Fruit fly (Drosophila melanogaster) whole organism, embryonic: ENCODE data around the gene Fer3.

ENCODE experiments used
- Bgb ChIP-seq: fragments of 200-800 bp; sonication (Bioruptor generic); IDR thresholded peaks from 2 replicates; pipeline ENCODE4 v1.3.6; 2022; ENCODE audit warnings: missing biosample characterization, missing genetic modification characterization; ENCODE audit not compliant: partially characterized antibody
- Lpt ChIP-seq: fragments of >200 bp; optimal IDR thresholded peaks from 2 replicates; lab custom pipeline; 2018; ENCODE audit warnings: missing biosample characterization, missing genetic modification characterization
- Sox100B ChIP-seq: fragments of 200-800 bp; sonication (Bioruptor generic); optimal IDR thresholded peaks from 3 replicates; lab custom pipeline; 2018; ENCODE audit warnings: missing biosample characterization, mild to moderate bottlenecking, missing genetic modification characterization
- cas ChIP-seq: fragments of 200-800 bp; sonication (Bioruptor generic); IDR thresholded peaks from 2 replicates; pipeline ENCODE4 v1.3.6; 2022; ENCODE audit warnings: missing biosample characterization, missing genetic modification characterization
- lilli ChIP-seq: fragments of 200-800 bp; sonication (Bioruptor generic); optimal IDR thresholded peaks from 3 replicates; lab custom pipeline; 2016; ENCODE audit warnings: missing biosample characterization, missing genetic modification characterization
- ttk ChIP-seq: fragments of 200-800 bp; sonication (Bioruptor generic); IDR thresholded peaks from 2 replicates; pipeline ENCODE4 v2.1.2; 2022; ENCODE audit warnings: missing biosample characterization, missing genetic modification characterization

DNA sequence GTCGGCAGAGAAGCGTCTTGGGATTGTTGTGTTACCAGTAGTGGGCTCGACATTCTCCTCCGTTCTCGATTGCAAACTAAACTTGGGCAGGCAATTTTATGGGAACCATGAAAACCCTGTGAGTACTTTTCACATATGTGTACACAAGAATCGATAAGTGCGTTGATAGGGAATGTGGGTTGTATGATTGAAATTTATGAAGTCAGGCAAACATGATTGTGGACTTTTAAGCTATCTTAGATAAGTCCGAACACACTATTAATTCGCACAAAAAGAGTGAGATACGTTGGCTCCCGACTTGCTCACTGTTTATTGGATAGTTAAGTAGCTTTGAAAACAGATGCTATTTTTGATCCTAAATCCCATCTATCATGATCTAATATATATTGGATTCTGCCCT is 2.4 kb downstream of the Fer3 start, which contains the start of gene CG18765:
- TF ChIP-seq cas (no peak), Lpt (no peak), lilli (no peak), Sox100B (GFP tag; lab: Kevin White, UChicago) (no peak), Bgb (GFP tag; lab: Robert Waterston, UW) (no peak), ttk (GFP tag; lab: Robert Waterston, UW) (no peak)
